Fruit fly (Drosophila melanogaster) whole organism, pupa: ENCODE results near the gene ATP8B.

Experiments used
- CG10348 ChIP-seq: fragments of 200-800 bp; sonication (Bioruptor generic); IDR thresholded peaks from 2 replicates; pipeline ENCODE4 v1.3.6; 2022; ENCODE audit warnings: missing biosample characterization, missing genetic modification characterization
- CG12605 ChIP-seq: fragments of 200-800 bp; sonication (Bioruptor generic); IDR thresholded peaks from 2 replicates; pipeline ENCODE4 v1.3.6; 2022; ENCODE audit warnings: missing biosample characterization, missing genetic modification characterization
- CG13204 ChIP-seq: fragments of 200-800 bp; sonication (Bioruptor generic); optimal IDR thresholded peaks from 2 replicates; lab custom pipeline; 2018; ENCODE audit warnings: missing biosample characterization, mild to moderate bottlenecking, missing genetic modification characterization, moderate library complexity
- CG14655 ChIP-seq: fragments of 200-800 bp; sonication (Bioruptor generic); optimal IDR thresholded peaks from 3 replicates; lab custom pipeline; 2017; ENCODE audit warnings: mild to moderate bottlenecking, missing biosample characterization, missing genetic modification reagents, missing genetic modification characterization
- CG15710 ChIP-seq: fragments of 200-800 bp; sonication (Bioruptor generic); optimal IDR thresholded peaks from 2 replicates; lab custom pipeline; 2018; ENCODE audit warnings: missing biosample characterization, mild to moderate bottlenecking, missing genetic modification characterization, moderate library complexity
- CG17806 ChIP-seq: fragments of 200-800 bp; sonication (Bioruptor generic); optimal IDR thresholded peaks from 2 replicates; lab custom pipeline; 2018; ENCODE audit warnings: missing biosample characterization, mild to moderate bottlenecking, missing genetic modification characterization, moderate library complexity
- CG32121 ChIP-seq: fragments of 200-800 bp; sonication (Bioruptor generic); IDR thresholded peaks from 2 replicates; pipeline ENCODE4 v1.3.6; 2022; ENCODE audit warnings: missing biosample characterization, missing genetic modification characterization
- CG34367 ChIP-seq: fragments of 200-800 bp; sonication (Bioruptor generic); optimal IDR thresholded peaks from 2 replicates; lab custom pipeline; 2018; ENCODE audit warnings: missing biosample characterization, mild to moderate bottlenecking, missing genetic modification characterization
- CG4496 ChIP-seq: fragments of 200-800 bp; sonication (Bioruptor generic); IDR thresholded peaks from 3 replicates; pipeline ENCODE4 v1.3.6; 2022; ENCODE audit warnings: missing biosample characterization, missing genetic modification characterization
- CG8159 ChIP-seq: fragments of 200-800 bp; sonication (Bioruptor generic); optimal IDR thresholded peaks from 3 replicates; lab custom pipeline; 2018; ENCODE audit warnings: missing biosample characterization, mild to moderate bottlenecking, missing genetic modification characterization, moderate library complexity
- CG8301 ChIP-seq: fragments of 200-800 bp; sonication (Bioruptor generic); optimal IDR thresholded peaks from 2 replicates; lab custom pipeline; 2018; ENCODE audit warnings: missing biosample characterization, mild to moderate bottlenecking, missing genetic modification characterization
- CG9948 ChIP-seq: fragments of 200-800 bp; sonication (Bioruptor generic); optimal IDR thresholded peaks from 2 replicates; lab custom pipeline; 2018; ENCODE audit warnings: missing biosample characterization, mild to moderate bottlenecking, missing genetic modification characterization, moderate library complexity
- D1 ChIP-seq: fragments of 200-800 bp; sonication (Bioruptor generic); optimal IDR thresholded peaks from 2 replicates; lab custom pipeline; 2018; ENCODE audit warnings: missing biosample characterization, mild to moderate bottlenecking, missing genetic modification characterization, moderate library complexity
- EcR ChIP-seq: fragments of 200-800 bp; sonication (Bioruptor generic); optimal IDR thresholded peaks from 3 replicates; lab custom pipeline; 2019; ENCODE audit warnings: missing biosample characterization, missing genetic modification characterization, mild to moderate bottlenecking, moderate library complexity, missing genetic modification reagents
- Ets98B ChIP-seq: fragments of 200-800 bp; sonication (Bioruptor generic); IDR thresholded peaks from 2 replicates; pipeline ENCODE4 v1.3.6; 2022; ENCODE audit warnings: missing biosample characterization, missing genetic modification characterization
- Pif1A ChIP-seq: fragments of 200-800 bp; sonication (Bioruptor generic); optimal IDR thresholded peaks from 3 replicates; lab custom pipeline; 2016; ENCODE audit warnings: missing biosample characterization, missing genetic modification characterization
- Pif1B ChIP-seq: fragments of 200-800 bp; sonication (Bioruptor generic); optimal IDR thresholded peaks from 3 replicates; lab custom pipeline; 2016; ENCODE audit warnings: missing biosample characterization, missing genetic modification characterization
- Snoo ChIP-seq: fragments of 200-800 bp; sonication (Bioruptor generic); optimal IDR thresholded peaks from 3 replicates; lab custom pipeline; 2017; ENCODE audit warnings: missing biosample characterization, mild to moderate bottlenecking, missing genetic modification characterization, inconsistent platforms
- fd96Ca ChIP-seq: fragments of 200-800 bp; sonication (Bioruptor generic); IDR thresholded peaks from 3 replicates; pipeline ENCODE4 v1.3.6; 2022; ENCODE audit warnings: missing biosample characterization, missing genetic modification characterization
- gl ChIP-seq: fragments of 200-800 bp; sonication (Bioruptor generic); optimal IDR thresholded peaks from 2 replicates; lab custom pipeline; 2018; ENCODE audit warnings: missing biosample characterization, mild to moderate bottlenecking, missing genetic modification characterization
- rn ChIP-seq: fragments of 200-800 bp; sonication (Bioruptor generic); IDR thresholded peaks from 2 replicates; pipeline ENCODE4 v1.3.6; 2022; ENCODE audit warnings: missing biosample characterization, missing genetic modification characterization

The ATP8B gene

dm6 chr3R:12090549-12090948 lies at the start of gene ATP8B:
Gene ATP8B (minus strand): TSS chr3R:12090612.
- TF ChIP-seq Snoo (tag; lab: Kevin White, UChicago): no peak
- no peak for TF ChIP-seq CG14655 (GFP tag; lab: Kevin White, UChicago)
- TF ChIP-seq CG17806 (tag; lab: Kevin White, UChicago): no peak
- TF ChIP-seq D1 (tag; lab: Kevin White, UChicago): no peak
- no peak for TF ChIP-seq CG15710 (tag; lab: Kevin White, UChicago)
- no peak for TF ChIP-seq CG8301 (tag; lab: Kevin White, UChicago)
- TF ChIP-seq EcR (GFP tag; lab: Kevin White, UChicago): no peak
- TF ChIP-seq CG12605 (GFP tag; lab: Robert Waterston, UW): no peak
- TF ChIP-seq CG32121: no peak
- TF ChIP-seq CG13204 (GFP tag; lab: Kevin White, UChicago): no peak
- TF ChIP-seq Pif1B (GFP tag; lab: Kevin White, UChicago): no peak
- no peak for TF ChIP-seq rn (GFP tag; lab: Robert Waterston, UW)
- no peak for TF ChIP-seq CG34367 (tag; lab: Kevin White, UChicago)
- TF ChIP-seq CG10348 (GFP tag; lab: Robert Waterston, UW): no peak
- TF ChIP-seq Pif1A (GFP tag; lab: Kevin White, UChicago): no peak
- TF ChIP-seq CG8159 (tag; lab: Kevin White, UChicago): no peak

dm6 chr3R:12128151-12128970 lies 37.9 kb upstream of the ATP8B start, which contains the start of gene CG4702:
Gene CG4702 (minus strand): TSS chr3R:12128201.
- TF ChIP-seq CG14655 (GFP tag; lab: Kevin White, UChicago) (peak; percentile 12), Pif1B (GFP tag; lab: Kevin White, UChicago) (no peak), CG8159 (tag; lab: Kevin White, UChicago) (peak; percentile 5)

- TF ChIP-seq Pif1A (GFP tag; lab: Kevin White, UChicago): no peak
- TF ChIP-seq, all 21 proteins: peak for 0
Observed at dm6 chr3R:12125431-12126027, 35.1 kb upstream of the ATP8B start.

- no peak for TF ChIP-seq EcR (GFP tag; lab: Kevin White, UChicago)
- TF ChIP-seq Snoo (tag; lab: Kevin White, UChicago): no peak
- TF ChIP-seq fd96Ca: no peak
- TF ChIP-seq, all 21 proteins: peak for 0
Observed at dm6 chr3R:12124843-12125242, 34.4 kb upstream of the ATP8B start.

DNA sequence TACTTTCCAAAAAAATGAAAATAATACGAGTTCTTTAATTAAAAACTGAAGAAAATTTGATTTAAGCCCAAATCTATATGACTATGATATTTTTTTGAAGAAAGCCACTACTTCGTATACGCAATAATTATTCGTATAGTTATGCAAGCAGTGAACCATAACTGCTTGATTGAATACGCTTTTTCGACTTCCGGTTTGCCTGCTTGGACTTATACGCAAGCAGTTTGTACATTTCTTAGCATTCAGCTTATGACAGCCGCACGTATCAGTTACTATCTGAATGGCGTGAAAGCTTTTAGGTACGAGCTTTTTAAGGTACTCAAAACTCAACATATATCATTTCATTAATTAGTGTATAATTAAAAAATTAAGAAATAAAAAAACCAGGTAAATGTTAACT lies 30.7 kb upstream of the ATP8B start:
- TF ChIP-seq CG9948 (tag; lab: Kevin White, UChicago) (peak; percentile 44), CG4496 (GFP tag; lab: Robert Waterston, UW) (peak; percentile 97), EcR (GFP tag; lab: Kevin White, UChicago) (no peak), gl (tag; lab: Kevin White, UChicago) (peak; percentile 15), CG13204 (GFP tag; lab: Kevin White, UChicago) (no peak), D1 (tag; lab: Kevin White, UChicago) (peak; percentile 65), CG15710 (tag; lab: Kevin White, UChicago) (peak; percentile 61), rn (GFP tag; lab: Robert Waterston, UW) (peak; percentile 85), CG17806 (tag; lab: Kevin White, UChicago) (peak; percentile 63), Pif1A (GFP tag; lab: Kevin White, UChicago) (peak; percentile 49), CG34367 (tag; lab: Kevin White, UChicago) (peak; percentile 78), Snoo (tag; lab: Kevin White, UChicago) (peak; percentile 75), Pif1B (GFP tag; lab: Kevin White, UChicago) (peak; percentile 15), CG10348 (GFP tag; lab: Robert Waterston, UW) (peak; percentile 48; the same call in 1 of the 2 replicates), CG8159 (tag; lab: Kevin White, UChicago) (peak; percentile 62), CG32121 (peak; percentile 75), CG12605 (GFP tag; lab: Robert Waterston, UW) (peak; percentile 59; the same call in 1 of the 2 replicates), Ets98B (peak; percentile 51), fd96Ca (peak; percentile 83), CG8301 (tag; lab: Kevin White, UChicago) (peak; percentile 33), CG14655 (GFP tag; lab: Kevin White, UChicago) (peak; percentile 49)

DNA sequence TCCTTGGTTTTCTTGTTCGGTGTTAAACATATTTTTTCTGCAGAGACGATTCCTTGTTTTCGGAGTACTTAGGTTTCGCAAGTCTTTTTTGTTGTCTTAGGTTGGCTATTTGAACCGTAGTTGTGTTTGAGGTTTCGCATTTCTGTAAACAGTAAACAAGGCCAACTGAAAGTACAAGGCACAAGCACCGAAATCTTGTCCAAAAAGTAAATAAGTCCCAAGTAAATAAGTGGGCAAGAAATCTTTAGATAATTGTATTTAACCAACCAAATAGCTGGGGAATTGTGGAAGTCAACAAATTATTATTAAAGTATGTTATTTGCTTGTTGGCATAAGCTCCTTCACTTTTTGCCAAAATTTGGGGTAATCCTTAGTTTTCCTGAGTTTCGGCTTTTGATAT lies 23.3 kb upstream of the ATP8B start:
- TF ChIP-seq CG17806 (tag; lab: Kevin White, UChicago) (no peak), CG32121 (no peak), EcR (GFP tag; lab: Kevin White, UChicago) (no peak), Ets98B (no peak), gl (tag; lab: Kevin White, UChicago) (no peak), Pif1B (GFP tag; lab: Kevin White, UChicago) (no peak), CG15710 (tag; lab: Kevin White, UChicago) (no peak), CG10348 (GFP tag; lab: Robert Waterston, UW) (no peak), CG34367 (tag; lab: Kevin White, UChicago) (no peak), fd96Ca (no peak), Pif1A (GFP tag; lab: Kevin White, UChicago) (no peak), D1 (tag; lab: Kevin White, UChicago) (no peak), CG12605 (GFP tag; lab: Robert Waterston, UW) (no peak), CG13204 (GFP tag; lab: Kevin White, UChicago) (no peak), rn (GFP tag; lab: Robert Waterston, UW) (no peak), CG4496 (GFP tag; lab: Robert Waterston, UW) (no peak), CG8159 (tag; lab: Kevin White, UChicago) (no peak), CG8301 (tag; lab: Kevin White, UChicago) (no peak), CG14655 (GFP tag; lab: Kevin White, UChicago) (no peak)
